Worm (Caenorhabditis elegans) whole organism, mixed stage, embryonic: Measurements from ENCODE around the gene pdtf-1.

Experiments
- bed-3 ChIP-seq: fragments of 200-800 bp; sonication (Bioruptor generic); optimal IDR thresholded peaks from 3 replicates; lab custom pipeline; 2018; ENCODE audit warnings: mild to moderate bottlenecking, missing genetic modification characterization, moderate library complexity, missing compliant biosample characterization
- ceh-43 ChIP-seq: fragments of 200-800 bp; sonication (Bioruptor generic); optimal IDR thresholded peaks from 2 replicates; lab custom pipeline; 2018; ENCODE audit warnings: mild to moderate bottlenecking, missing genetic modification characterization, moderate library complexity, missing compliant biosample characterization
- ceh-83 ChIP-seq: fragments of 200-800 bp; sonication (Bioruptor generic); optimal IDR thresholded peaks from 2 replicates; lab custom pipeline; 2018; ENCODE audit warnings: mild to moderate bottlenecking, missing genetic modification characterization, missing compliant biosample characterization
- ces-1 ChIP-seq: fragments of 150-350 bp; optimal IDR thresholded peaks from 2 replicates; lab custom pipeline; 2014; ENCODE audit warnings: missing biosample characterization, missing genetic modification reagents, missing genetic modification characterization
- cnd-1 ChIP-seq: fragments of 200-800 bp; sonication (Bioruptor generic); optimal IDR thresholded peaks from 2 replicates; lab custom pipeline; 2018; ENCODE audit warnings: mild to moderate bottlenecking, missing genetic modification characterization, missing compliant biosample characterization
- drap-1 ChIP-seq: fragments of 200-800 bp; sonication (Bioruptor generic); optimal IDR thresholded peaks from 3 replicates; lab custom pipeline; 2018; ENCODE audit warnings: mild to moderate bottlenecking, missing genetic modification characterization, missing compliant biosample characterization
- elt-1 ChIP-seq: sonication (generic microtip); optimal IDR thresholded peaks from 2 replicates; lab custom pipeline; 2017; ENCODE audit warnings: missing genetic modification characterization, mild to moderate bottlenecking, missing compliant biosample characterization, antibody characterized with exemption, moderate library complexity, borderline replicate concordance; ENCODE audit not compliant: insufficient read depth
- flh-1 ChIP-seq: fragments of 200-800 bp; sonication (Bioruptor generic); optimal IDR thresholded peaks from 2 replicates; lab custom pipeline; 2018; ENCODE audit warnings: mild to moderate bottlenecking, missing genetic modification characterization, moderate library complexity, missing compliant biosample characterization
- ham-2 ChIP-seq: fragments of 200-800 bp; sonication (Bioruptor generic); optimal IDR thresholded peaks from 2 replicates; lab custom pipeline; 2018; ENCODE audit warnings: mild to moderate bottlenecking, missing genetic modification characterization, missing compliant biosample characterization
- hlh-1 ChIP-seq: fragments of 150-350 bp; optimal IDR thresholded peaks from 2 replicates; lab custom pipeline; 2014; ENCODE audit warnings: missing biosample characterization, missing genetic modification reagents, missing genetic modification characterization
- lin-13 ChIP-seq: fragments of 150-350 bp; optimal IDR thresholded peaks from 2 replicates; lab custom pipeline; 2014; ENCODE audit warnings: missing biosample characterization, missing genetic modification characterization
- lin-32 ChIP-seq: fragments of 200-800 bp; sonication (Bioruptor generic); optimal IDR thresholded peaks from 2 replicates; lab custom pipeline; 2018; ENCODE audit warnings: mild to moderate bottlenecking, missing genetic modification characterization, missing compliant biosample characterization
- lsy-2 ChIP-seq: fragments of 150-350 bp; optimal IDR thresholded peaks from 2 replicates; lab custom pipeline; 2014; ENCODE audit warnings: missing biosample characterization, missing genetic modification characterization
- mab-5 ChIP-seq: fragments of 150-350 bp; optimal IDR thresholded peaks from 2 replicates; lab custom pipeline; 2014; ENCODE audit warnings: missing biosample characterization, missing genetic modification characterization
- mep-1 ChIP-seq: fragments of 150-350 bp; optimal IDR thresholded peaks from 2 replicates; lab custom pipeline; 2017; ENCODE audit warnings: missing biosample characterization, missing genetic modification reagents, missing genetic modification characterization, inconsistent platforms
- mls-2 ChIP-seq: sonication (generic microtip); optimal IDR thresholded peaks from 2 replicates; lab custom pipeline; 2016; ENCODE audit warnings: mild to moderate bottlenecking, missing genetic modification characterization, moderate library complexity, missing compliant biosample characterization
- nhr-12 ChIP-seq: fragments of 150-350 bp; optimal IDR thresholded peaks from 2 replicates; lab custom pipeline; 2014; ENCODE audit warnings: missing biosample characterization, missing genetic modification characterization
- nhr-2 ChIP-seq: fragments of 150-350 bp; optimal IDR thresholded peaks from 2 replicates; lab custom pipeline; 2014; ENCODE audit warnings: missing biosample characterization, missing genetic modification characterization
- nhr-237 ChIP-seq: fragments of 150-350 bp; optimal IDR thresholded peaks from 2 replicates; lab custom pipeline; 2014; ENCODE audit warnings: missing biosample characterization, missing genetic modification characterization
- nhr-76 ChIP-seq: sonication (generic microtip); optimal IDR thresholded peaks from 2 replicates; lab custom pipeline; 2017; ENCODE audit warnings: missing biosample characterization, missing genetic modification characterization
- sem-2 ChIP-seq: fragments of 200-800 bp; sonication (Bioruptor generic); optimal IDR thresholded peaks from 2 replicates; lab custom pipeline; 2018; ENCODE audit warnings: mild to moderate bottlenecking, missing genetic modification characterization, missing compliant biosample characterization
- snpc-4 ChIP-seq: fragments of 150-350 bp; optimal IDR thresholded peaks from 2 replicates; lab custom pipeline; 2014; ENCODE audit warnings: missing biosample characterization, missing genetic modification characterization
- sptf-1 ChIP-seq: sonication (generic microtip); optimal IDR thresholded peaks from 2 replicates; lab custom pipeline; 2017; ENCODE audit warnings: mild to moderate bottlenecking, missing genetic modification characterization, moderate library complexity, missing compliant biosample characterization
- tbx-8 ChIP-seq: fragments of 200-800 bp; sonication (Bioruptor generic); optimal IDR thresholded peaks from 2 replicates; lab custom pipeline; 2018; ENCODE audit warnings: mild to moderate bottlenecking, missing genetic modification characterization, moderate library complexity, missing compliant biosample characterization
- unc-120 ChIP-seq: sonication (generic microtip); optimal IDR thresholded peaks from 2 replicates; lab custom pipeline; 2017; ENCODE audit warnings: missing genetic modification characterization, missing compliant biosample characterization; ENCODE audit not compliant: poor library complexity, severe bottlenecking
- unc-39 ChIP-seq: fragments of 150-350 bp; optimal IDR thresholded peaks from 2 replicates; lab custom pipeline; 2014; ENCODE audit warnings: missing biosample characterization, missing genetic modification characterization
- unc-62 ChIP-seq: fragments of 150-350 bp; optimal IDR thresholded peaks from 2 replicates; lab custom pipeline; 2014; ENCODE audit warnings: missing biosample characterization, missing genetic modification reagents, missing genetic modification characterization
- zip-8 ChIP-seq: fragments of 150-350 bp; optimal IDR thresholded peaks from 2 replicates; lab custom pipeline; 2014; ENCODE audit warnings: missing biosample characterization, missing genetic modification characterization
- ztf-11 ChIP-seq: fragments of 150-350 bp; optimal IDR thresholded peaks from 2 replicates; lab custom pipeline; 2014; ENCODE audit warnings: missing biosample characterization, missing genetic modification characterization

Gene pdtf-1

ce11 chrIV:8454076-8454475, 21.2 kb downstream of the pdtf-1 start:
- TF ChIP-seq mab-5 (tag; lab: Kevin White, UChicago), result no peak
- no peak for TF ChIP-seq sptf-1
- TF ChIP-seq lin-32 (GFP tag; lab: Kevin White, UChicago), result no peak

- no peak for TF ChIP-seq tbx-8
- TF ChIP-seq ceh-43, result no peak
- TF ChIP-seq nhr-76 (tag; lab: Kevin White, UChicago), result no peak
- TF ChIP-seq ceh-83, result no peak
- TF ChIP-seq mep-1 (tag; lab: Kevin White, UChicago), result no peak
- TF ChIP-seq ham-2 (GFP tag; lab: Kevin White, UChicago), result no peak
- TF ChIP-seq lsy-2 (tag; lab: Kevin White, UChicago), result no peak
- TF ChIP-seq unc-120 (tag; lab: Kevin White, UChicago), result no peak
These were observed 24.1 kb downstream of the pdtf-1 start, which contains the start of gene syx-4 for ce11 chrIV:8456899-8457298. syx-4 (plus strand) TSS chrIV:8457280.

DNA sequence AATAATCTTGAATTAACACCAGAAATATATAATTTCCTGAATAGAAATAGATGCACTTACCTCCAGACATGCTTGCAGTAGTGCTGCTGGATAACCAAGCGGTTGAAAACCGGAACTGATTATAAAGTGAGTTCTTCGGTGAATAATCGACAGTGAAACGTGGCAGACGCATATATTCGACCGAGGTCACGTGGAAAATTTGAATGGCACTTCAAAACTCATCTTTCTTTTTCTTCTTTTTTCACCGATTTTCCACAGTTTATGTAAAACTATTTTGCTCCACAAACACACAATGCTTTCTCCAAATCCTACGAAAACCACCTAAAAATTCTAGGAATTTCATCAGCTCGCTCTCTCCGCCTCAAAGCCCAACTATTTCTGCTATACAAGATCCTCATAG, 27.4 kb downstream of the pdtf-1 start, which contains the start of gene ant-1.4:
Gene ant-1.4, minus strand, starts transcription at position 101 of the 400 bp plus-strand sequence.
- no peak for TF ChIP-seq nhr-76 (tag; lab: Kevin White, UChicago)

DNA sequence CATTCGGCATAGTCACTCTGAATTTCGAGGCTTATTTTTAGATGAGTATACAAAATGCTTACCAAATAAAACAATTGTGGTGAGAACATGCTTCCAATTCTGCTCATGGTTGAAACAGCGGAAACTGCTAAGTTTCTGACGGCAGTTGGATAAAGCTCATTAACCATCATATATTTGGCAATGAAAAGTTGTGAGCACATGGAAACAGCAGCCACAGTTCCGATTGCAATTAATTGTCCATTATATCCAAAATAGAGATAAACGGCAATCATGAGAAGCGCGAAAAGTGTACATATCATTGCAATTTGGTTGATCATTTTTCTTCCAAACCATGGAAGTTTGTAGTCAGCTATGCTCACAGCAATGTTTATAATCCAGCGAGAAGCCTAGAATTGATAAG, 28.3 kb downstream of the pdtf-1 start:
- TF ChIP-seq cnd-1 (tag; lab: Kevin White, UChicago) (no peak), ztf-11 (no peak), lin-13 (no peak), nhr-12 (tag; lab: Kevin White, UChicago) (no peak), lsy-2 (tag; lab: Kevin White, UChicago) (no peak), unc-39 (tag; lab: Kevin White, UChicago) (no peak), unc-120 (tag; lab: Kevin White, UChicago) (no peak)

- TF ChIP-seq snpc-4 (no peak), drap-1 (GFP tag; lab: Kevin White, UChicago) (no peak)
These were observed 29.5 kb downstream of the pdtf-1 start for ce11 chrIV:8462376-8462775.

DNA sequence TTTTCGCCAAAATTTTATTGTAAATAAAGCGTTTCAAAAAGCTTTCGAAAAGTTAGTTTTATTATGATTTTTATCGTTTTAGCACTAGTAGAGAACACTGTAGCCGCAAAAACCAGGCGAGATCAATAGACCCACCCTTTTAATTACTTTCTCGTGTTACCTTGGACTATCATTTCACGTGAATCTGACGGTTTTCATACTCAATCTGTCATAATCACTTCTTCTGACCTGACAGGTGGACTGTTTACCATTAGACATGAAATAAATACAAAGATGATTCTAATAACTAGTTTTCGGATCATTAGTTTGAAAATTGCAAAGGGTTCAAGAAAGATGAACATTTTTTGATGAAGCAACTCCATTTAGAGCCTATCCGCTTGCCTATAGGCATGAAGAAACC, 30.2 kb downstream of the pdtf-1 start:
- no peak for TF ChIP-seq drap-1 (GFP tag; lab: Kevin White, UChicago)
- TF ChIP-seq ceh-43, result no peak
- no peak for TF ChIP-seq snpc-4
- TF ChIP-seq nhr-76 (tag; lab: Kevin White, UChicago), result no peak
- no peak for TF ChIP-seq ceh-83
- no peak for TF ChIP-seq nhr-12 (tag; lab: Kevin White, UChicago)
- no peak for TF ChIP-seq hlh-1 (tag; lab: Kevin White, UChicago)
- TF ChIP-seq ham-2 (GFP tag; lab: Kevin White, UChicago), result no peak
- TF ChIP-seq lsy-2 (tag; lab: Kevin White, UChicago), result no peak
- TF ChIP-seq flh-1 (GFP tag; lab: Kevin White, UChicago), result no peak
- TF ChIP-seq mls-2 (tag; lab: Kevin White, UChicago), result no peak
- no peak for TF ChIP-seq mep-1 (tag; lab: Kevin White, UChicago)
- TF ChIP-seq zip-8, result no peak
- TF ChIP-seq nhr-237, result no peak
- TF ChIP-seq elt-1 (tag; lab: Kevin White, UChicago), result no peak
- TF ChIP-seq unc-39 (tag; lab: Kevin White, UChicago), result no peak

DNA sequence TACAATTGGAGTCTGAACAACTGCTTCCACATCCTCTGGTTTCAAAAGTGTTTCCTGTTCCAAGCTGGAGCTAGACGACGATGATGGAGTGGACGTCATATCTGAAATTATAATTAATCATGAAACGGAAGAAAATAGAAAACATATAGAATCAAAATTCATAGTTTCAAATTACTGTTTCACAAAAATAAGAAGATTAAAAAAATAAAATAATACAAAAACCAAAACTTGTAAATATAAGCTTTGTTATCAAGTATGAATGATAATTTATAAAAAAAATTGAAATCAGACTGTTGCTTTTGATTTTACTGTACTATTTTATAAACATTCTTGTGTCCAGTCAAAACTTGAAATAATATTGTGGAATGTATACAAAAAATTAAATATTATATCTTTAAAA, 30.9 kb downstream of the pdtf-1 start, which contains the start of gene str-176:
Gene str-176, minus strand, starts transcription at position 101 of the 400 bp plus-strand sequence.
- TF ChIP-seq unc-62 (GFP tag; lab: Kevin White, UChicago) (no peak), unc-120 (tag; lab: Kevin White, UChicago) (no peak), lin-13 (no peak), ceh-83 (no peak), ces-1 (GFP tag; lab: Kevin White, UChicago) (no peak), cnd-1 (tag; lab: Kevin White, UChicago) (no peak), tbx-8 (no peak), elt-1 (tag; lab: Kevin White, UChicago) (no peak), bed-3 (GFP tag; lab: Kevin White, UChicago) (no peak), snpc-4 (no peak), sem-2 (GFP tag; lab: Kevin White, UChicago) (no peak), ceh-43 (no peak), nhr-2 (no peak), flh-1 (GFP tag; lab: Kevin White, UChicago) (no peak)
